Worm (Caenorhabditis elegans) whole organism, L4 larva: ENCODE measurements around the gene fubl-2.

Experiments
- attf-4 ChIP-seq: sonication (generic microtip); optimal IDR thresholded peaks from 3 replicates; lab custom pipeline; 2017; ENCODE audit warnings: missing biosample characterization, missing genetic modification characterization
- ceh-62 ChIP-seq: sonication (generic microtip); optimal IDR thresholded peaks from 2 replicates; lab custom pipeline; 2017; ENCODE audit warnings: missing biosample characterization, missing genetic modification characterization
- daf-12 ChIP-seq: fragments of 150-350 bp; optimal IDR thresholded peaks from 2 replicates; lab custom pipeline; 2014; ENCODE audit warnings: missing biosample characterization, missing genetic modification reagents, missing genetic modification characterization
- dpl-1 ChIP-seq: fragments of 150-350 bp; optimal IDR thresholded peaks from 2 replicates; lab custom pipeline; 2014; ENCODE audit warnings: missing biosample characterization, missing genetic modification reagents, missing genetic modification characterization
- mdl-1 ChIP-seq, 2 experiments: fragments of 150-350 bp in 1 of 2; sonication (generic microtip) in 1 of 2; optimal IDR thresholded peaks; 2 replicates each; lab custom pipeline; 2014 to 2017; ENCODE audit warnings: missing biosample characterization in 2 of 2, missing genetic modification characterization in 2 of 2
- mep-1 ChIP-seq: fragments of 150-350 bp; sonication (generic microtip); optimal IDR thresholded peaks from 3 replicates; lab custom pipeline; 2014; ENCODE audit warnings: missing biosample characterization, missing genetic modification characterization
- mxl-2 ChIP-seq: fragments of 200-800 bp; sonication (Bioruptor generic); conservative IDR thresholded peaks from 2 replicates; pipeline ENCODE4 v1.3.6; 2022; ENCODE audit warnings: missing genetic modification reagents, missing genetic modification characterization, missing compliant biosample characterization
- snpc-4 ChIP-seq: fragments of 150-350 bp; optimal IDR thresholded peaks from 2 replicates; lab custom pipeline; 2014; ENCODE audit warnings: missing biosample characterization, missing genetic modification characterization
- unc-39 ChIP-seq: sonication (generic microtip); optimal IDR thresholded peaks from 2 replicates; lab custom pipeline; 2017; ENCODE audit warnings: missing biosample characterization, missing genetic modification characterization
- unc-62 ChIP-seq, 3 experiments: fragments of 150-350 bp in 1 of 3; sonication (generic microtip); optimal IDR thresholded peaks in 2 of 3; peaks in 1 of 3; 1 replicate in 1 of 3; 2 replicates in 2 of 3; lab custom pipeline; 2014 to 2017; ENCODE audit warnings: missing biosample characterization in 3 of 3, missing genetic modification characterization in 3 of 3, missing genetic modification reagents in 3 of 3, missing genotype in 1 of 3
- ztf-11 ChIP-seq: fragments of 150-350 bp; optimal IDR thresholded peaks from 2 replicates; lab custom pipeline; 2014; ENCODE audit warnings: missing biosample characterization, missing genetic modification characterization

ce11 chrIII:7095156-7095555, 7.6 kb upstream of the fubl-2 start, which contains the start of gene nhr-9:
- TF ChIP-seq mep-1 (tag; lab: Kevin White, UChicago) (no peak), attf-4 (tag; lab: Kevin White, UChicago) (no peak), ceh-62 (tag; lab: Kevin White, UChicago) (no peak), unc-62 (GFP tag; optimal IDR thresholded peaks at IDR 0.05 in 1 of 2; lab: Kevin White, UChicago) (no peak), unc-62 (tag; optimal IDR thresholded peaks at IDR 0.05; lab: Kevin White, UChicago) (no peak), mdl-1 (tag; optimal IDR thresholded peaks at IDR 0.05; lab: Kevin White, UChicago) (no peak), daf-12 (tag; lab: Kevin White, UChicago) (no peak), ztf-11 (tag; lab: Kevin White, UChicago) (no peak), snpc-4 (no peak), dpl-1 (GFP tag; lab: Kevin White, UChicago) (no peak), unc-39 (tag; lab: Kevin White, UChicago) (no peak), mxl-2 (GFP tag; lab: Robert Waterston, UW) (no peak)
